Fruit fly (Drosophila melanogaster): Measurements from ENCODE around the gene CG17032.

The CG17032 gene

dm6 chr3L:15956448-15957010 lies 2.1 kb upstream of the CG17032 start, which contains the start of gene elgi (continued):
- no peak for TF ChIP-seq CG7368 (GFP tag; optimal IDR thresholded peaks at IDR 0.05)
- TF ChIP-seq fd59A (GFP tag; optimal IDR thresholded peaks at IDR 0.05), result no peak
- TF ChIP-seq achi (GFP tag; optimal IDR thresholded peaks at IDR 0.05), result peak; percentile 42
- TF ChIP-seq CG11902 (GFP tag; optimal IDR thresholded peaks at IDR 0.05), result no peak
- TF ChIP-seq CG8632 (GFP tag; optimal IDR thresholded peaks at IDR 0.05), result peak; percentile 37
- no peak for TF ChIP-seq Hr4 (GFP tag; optimal IDR thresholded peaks at IDR 0.05)
- TF ChIP-seq dsx (GFP tag; optimal IDR thresholded peaks at IDR 0.05; ENCODE audit: poor library complexity, severe bottlenecking), result no peak
- peak in 1 of 2 experiments; percentile 5 for TF ChIP-seq salr (GFP tag; optimal IDR thresholded peaks at IDR 0.05)

DNA sequence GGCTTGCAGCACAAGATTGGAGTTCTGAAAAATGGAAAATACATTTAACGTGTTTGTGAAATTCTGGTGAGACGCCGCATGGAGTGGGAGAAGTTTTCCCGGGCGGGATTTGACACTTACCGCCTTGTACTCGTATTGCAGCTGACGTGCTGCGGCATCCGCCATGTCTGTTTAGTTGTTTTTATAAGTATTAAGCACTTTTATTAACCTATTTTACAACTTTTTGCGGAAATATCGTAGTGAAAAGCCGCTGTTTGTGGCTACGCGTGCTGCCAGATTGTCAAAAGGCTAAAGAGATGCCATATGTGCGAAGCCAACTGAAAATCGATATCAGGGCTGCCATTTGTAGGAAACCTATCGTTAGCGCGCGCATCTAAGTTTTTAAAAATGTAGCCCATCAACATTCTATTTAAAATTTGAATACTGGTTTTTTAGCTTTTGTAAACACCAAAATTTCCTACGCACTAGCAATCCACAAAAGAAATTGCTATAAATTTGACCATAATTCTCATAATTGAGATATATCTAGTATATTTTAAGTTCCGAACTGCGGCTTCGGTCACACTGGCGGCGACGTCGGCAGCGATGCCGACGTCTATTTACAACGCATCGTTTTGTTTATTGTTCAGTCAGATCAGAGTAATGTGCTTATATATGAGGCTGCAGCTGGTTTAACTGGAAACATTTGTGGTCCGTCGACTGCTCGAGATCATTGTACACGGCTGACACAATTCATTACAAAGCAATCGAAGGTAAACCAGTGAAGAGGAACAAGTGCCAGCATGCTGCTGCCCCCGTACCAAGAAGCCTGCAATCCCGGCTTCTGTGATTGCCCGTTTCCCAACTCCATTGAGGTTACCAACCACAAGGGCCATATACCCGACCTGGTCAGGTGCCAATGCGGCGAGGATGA lies 9.2 kb downstream of the CG17032 start, which contains the start of the genes Brr2 and CG10516:
TSS of gene Brr2 (minus strand) at position 285 of the 913 bp plus-strand sequence.
TSS of gene CG10516 (plus strand) at position 617 of the 913 bp plus-strand sequence.
- peak; percentile 98 for TF ChIP-seq fkh (GFP tag; optimal IDR thresholded peaks at IDR 0.05)
- peak; percentile 31 for TF ChIP-seq CG31627 (GFP tag; optimal IDR thresholded peaks at IDR 0.05)
- TF ChIP-seq Sox14 (GFP tag; optimal IDR thresholded peaks at IDR 0.05), result peak; percentile 54
- no peak for TF ChIP-seq Smox (GFP tag; optimal IDR thresholded peaks at IDR 0.05)
- peak; percentile 29 for TF ChIP-seq CG3032 (tag; optimal IDR thresholded peaks at IDR 0.05)
- peak in 1 of 2 experiments; percentile 37 for TF ChIP-seq ss (GFP tag; optimal IDR thresholded peaks at IDR 0.05)
- TF ChIP-seq Eip78C (GFP tag), result no peak
- TF ChIP-seq esn (GFP tag; optimal IDR thresholded peaks at IDR 0.05), result peak; percentile 33
- no peak for TF ChIP-seq salr (GFP tag; optimal IDR thresholded peaks at IDR 0.05)
- TF ChIP-seq CG3919 (GFP tag; optimal IDR thresholded peaks at IDR 0.05), result no peak
- TF ChIP-seq Ets21C (GFP tag; optimal IDR thresholded peaks at IDR 0.05), result no peak
- TF ChIP-seq CG10631 (GFP tag; optimal IDR thresholded peaks at IDR 0.05), result no peak
- peak; percentile 28 for TF ChIP-seq CG8319 (GFP tag; optimal IDR thresholded peaks at IDR 0.05)

dm6 chr3L:15968686-15969085 lies 10.0 kb downstream of the CG17032 start:
- TF ChIP-seq svp (GFP tag) (peak; percentile 93), CG10631 (GFP tag; optimal IDR thresholded peaks at IDR 0.05) (no peak)

DNA sequence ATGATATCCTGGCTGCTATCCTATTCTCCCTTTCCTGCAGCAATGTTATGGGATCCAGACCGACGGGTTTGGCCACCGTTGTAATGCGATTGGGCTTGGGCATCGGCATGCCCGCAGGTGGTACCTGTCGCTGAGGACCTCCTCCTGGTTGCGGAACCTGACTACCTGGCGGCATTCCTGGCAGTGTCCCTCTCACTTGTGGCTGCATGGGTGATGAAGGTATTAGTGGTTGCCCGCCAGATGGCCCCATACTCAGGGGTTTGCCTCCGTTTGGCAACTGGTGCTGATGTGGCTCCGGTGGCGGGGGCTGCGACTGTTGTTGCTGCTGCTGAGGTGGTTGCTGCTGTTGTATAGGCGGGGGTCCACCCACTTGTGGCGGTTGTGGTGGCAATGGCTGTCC lies 15.5 kb downstream of the CG17032 start:
- no peak for TF ChIP-seq dsx (GFP tag; optimal IDR thresholded peaks at IDR 0.05; ENCODE audit: poor library complexity, severe bottlenecking)

DNA sequence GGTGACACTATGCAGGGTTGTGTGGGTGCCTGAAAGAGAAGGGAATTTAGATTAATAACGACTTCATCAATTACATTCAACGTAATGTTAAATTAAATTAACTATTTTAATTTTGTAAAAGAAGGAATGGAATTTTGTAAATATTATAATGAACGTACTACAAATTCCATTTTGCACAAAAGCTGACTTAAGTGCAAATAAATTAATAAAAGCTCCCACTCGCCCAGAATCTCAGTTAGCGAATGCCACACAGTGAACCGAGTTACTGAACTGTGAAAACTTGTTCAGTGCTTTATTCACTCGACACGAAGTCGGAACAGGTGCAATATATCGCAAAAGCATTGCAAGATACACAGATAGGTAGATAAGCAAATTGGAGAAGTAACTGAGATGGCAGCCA lies 16.4 kb downstream of the CG17032 start, which contains the start of gene CG17026:
TSS of gene CG17026 (plus strand) at position 301 of the 400 bp plus-strand sequence.
- no peak for TF ChIP-seq lz (GFP tag; optimal IDR thresholded peaks at IDR 0.05)
- no peak for TF ChIP-seq CG16779 (tag; optimal IDR thresholded peaks at IDR 0.05)
- no peak for TF ChIP-seq CG3032 (tag; optimal IDR thresholded peaks at IDR 0.05)
- no peak for TF ChIP-seq spab (GFP tag; optimal IDR thresholded peaks at IDR 0.05)
- no peak for TF ChIP-seq eg (GFP tag; IDR thresholded peaks at IDR 0.05)
- no peak for TF ChIP-seq achi (GFP tag; optimal IDR thresholded peaks at IDR 0.05)
- TF ChIP-seq Blimp-1 (GFP tag; optimal IDR thresholded peaks at IDR 0.05), result no peak
- no peak for TF ChIP-seq topi (GFP tag; optimal IDR thresholded peaks at IDR 0.05)

DNA sequence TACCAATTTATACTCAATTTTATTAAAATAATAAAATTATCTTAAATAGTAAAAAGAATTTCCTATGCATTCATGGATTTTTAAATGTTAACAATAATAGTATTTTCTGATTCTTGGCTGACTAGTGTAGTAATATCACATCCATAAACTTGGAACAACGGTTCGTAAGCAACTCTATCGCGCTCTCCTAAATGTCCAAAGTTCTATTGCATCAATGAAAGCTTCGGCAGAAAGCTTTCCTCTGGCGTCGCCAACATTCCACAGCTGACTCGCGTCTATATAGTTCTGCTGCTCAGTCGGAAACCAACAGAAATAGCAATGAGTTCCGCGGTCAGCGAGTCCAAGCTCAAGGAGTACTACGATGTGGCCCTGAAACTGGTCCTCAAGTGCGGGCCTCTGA lies 18.1 kb downstream of the CG17032 start, which contains the start of gene CG17029:
TSS of gene CG17029 (plus strand) at position 113 of the 400 bp plus-strand sequence.
- TF ChIP-seq CG16779 (tag; optimal IDR thresholded peaks at IDR 0.05) (peak; percentile 6), CG3032 (tag; optimal IDR thresholded peaks at IDR 0.05) (no peak), CG8632 (GFP tag; optimal IDR thresholded peaks at IDR 0.05) (no peak), Eip78C (GFP tag) (peak; percentile 14), CG1621 (tag; optimal IDR thresholded peaks at IDR 0.05) (no peak), Gug (GFP tag; IDR thresholded peaks at IDR 0.05) (no peak), CG6808 (GFP tag; optimal IDR thresholded peaks at IDR 0.05) (no peak), CG11762 (GFP tag; optimal IDR thresholded peaks at IDR 0.05; ENCODE audit: insufficient read depth) (no peak), CG9139 (GFP tag; optimal IDR thresholded peaks at IDR 0.05) (no peak)
